Worm (Caenorhabditis elegans): ENCODE results near the gene cnt-2.

ce11 chrIII:10642781-10643180, 12.0 kb upstream of the cnt-2 start, which contains the start of the genes dhs-11 and orc-1:
- TF ChIP-seq ref-1 (GFP tag; conservative IDR thresholded peaks at IDR 0.05) (no peak), T22C8.4 (GFP tag; IDR thresholded peaks at IDR 0.05) (no peak), klf-2 (GFP tag; conservative IDR thresholded peaks at IDR 0.05) (no peak), ztf-23 (GFP tag; IDR thresholded peaks at IDR 0.05) (no peak), flt-1 (GFP tag; IDR thresholded peaks at IDR 0.05) (no peak), med-1 (GFP tag; optimal IDR thresholded peaks at IDR 0.05; ENCODE audit: insufficient read depth) (no peak)

Data from whole organism, midembryonic.